Fruit fly (Drosophila melanogaster) whole organism, embryonic: ENCODE data around the gene CG10576.

Source experiments
- ATbp ChIP-seq: fragments of 200-800 bp; sonication (Bioruptor generic); optimal IDR thresholded peaks from 2 replicates; lab custom pipeline; 2017; ENCODE audit warnings: missing biosample characterization, mild to moderate bottlenecking, missing genetic modification characterization, missing genetic modification reagents
- Asciz ChIP-seq: fragments of 200-800 bp; sonication (Bioruptor generic); optimal IDR thresholded peaks from 2 replicates; lab custom pipeline; 2017; ENCODE audit warnings: missing biosample characterization, mild to moderate bottlenecking, missing genetic modification characterization, missing genetic modification reagents
- CG10431 ChIP-seq: fragments of 200-800 bp; sonication (Bioruptor generic); optimal IDR thresholded peaks from 3 replicates; lab custom pipeline; 2018; ENCODE audit warnings: missing biosample characterization, mild to moderate bottlenecking, missing genetic modification characterization
- CG11456 ChIP-seq: fragments of 200-800 bp; sonication (Bioruptor generic); IDR thresholded peaks from 3 replicates; pipeline ENCODE4 v1.3.6; 2022; ENCODE audit warnings: missing biosample characterization, missing genetic modification characterization
- CG11695 ChIP-seq: fragments of 200-800 bp; sonication (Bioruptor generic); IDR thresholded peaks from 3 replicates; pipeline ENCODE4 v1.3.6; 2022; ENCODE audit warnings: missing biosample characterization, missing genetic modification characterization
- CG12155 ChIP-seq: fragments of 200-800 bp; sonication (Bioruptor generic); optimal IDR thresholded peaks from 3 replicates; lab custom pipeline; 2016; ENCODE audit warnings: missing biosample characterization, missing genetic modification characterization
- CG13123 ChIP-seq: fragments of 200-800 bp; sonication (Bioruptor generic); optimal IDR thresholded peaks from 2 replicates; lab custom pipeline; 2016; ENCODE audit warnings: missing biosample characterization, missing genetic modification characterization
- CG13287 ChIP-seq: fragments of 200-800 bp; sonication (Bioruptor generic); IDR thresholded peaks from 2 replicates; pipeline ENCODE4 v1.3.6; 2022; ENCODE audit warnings: missing biosample characterization, missing genetic modification characterization; ENCODE audit not compliant: partially characterized antibody
- CG15011 ChIP-seq: fragments of 200-800 bp; sonication (Bioruptor generic); optimal IDR thresholded peaks from 3 replicates; lab custom pipeline; 2018; ENCODE audit warnings: missing biosample characterization, mild to moderate bottlenecking, missing genetic modification characterization
- CG15269 ChIP-seq: fragments of 200-800 bp; sonication (Bioruptor generic); optimal IDR thresholded peaks from 2 replicates; lab custom pipeline; 2018; ENCODE audit warnings: missing biosample characterization, mild to moderate bottlenecking, missing genetic modification characterization, moderate library complexity
- CG15514 ChIP-seq: fragments of 200-800 bp; sonication (Bioruptor generic); optimal IDR thresholded peaks from 3 replicates; lab custom pipeline; 2017; ENCODE audit warnings: missing biosample characterization, missing genetic modification characterization, mild to moderate bottlenecking, moderate library complexity, missing genetic modification reagents
- CG1792 ChIP-seq: fragments of 200-800 bp; sonication (Bioruptor generic); optimal IDR thresholded peaks from 2 replicates; lab custom pipeline; 2016; ENCODE audit warnings: missing biosample characterization, missing genetic modification characterization
- CG30020 ChIP-seq: fragments of 200-800 bp; optimal IDR thresholded peaks from 2 replicates; lab custom pipeline; 2019; ENCODE audit warnings: missing biosample characterization, mild to moderate bottlenecking, missing genetic modification characterization, moderate library complexity
- CG30403 ChIP-seq: fragments of 200-800 bp; sonication (Bioruptor generic); optimal IDR thresholded peaks from 3 replicates; lab custom pipeline; 2016; ENCODE audit warnings: missing biosample characterization, missing genetic modification characterization
- CG3065 ChIP-seq: fragments of 200-800 bp; sonication (Bioruptor generic); optimal IDR thresholded peaks from 2 replicates; lab custom pipeline; 2016; ENCODE audit warnings: missing biosample characterization, missing genetic modification characterization
- CG31224 ChIP-seq: fragments of 200-800 bp; sonication (Bioruptor generic); IDR thresholded peaks from 2 replicates; pipeline ENCODE4 v1.3.6; 2022; ENCODE audit warnings: missing biosample characterization, missing genetic modification characterization
- CG4282 ChIP-seq: fragments of 200-800 bp; sonication (Bioruptor generic); optimal IDR thresholded peaks from 2 replicates; lab custom pipeline; 2016; ENCODE audit warnings: missing biosample characterization, missing genetic modification characterization
- CG6272 ChIP-seq: fragments of 200-800 bp; sonication (Bioruptor generic); IDR thresholded peaks from 2 replicates; pipeline ENCODE4 v1.3.6; 2022; ENCODE audit warnings: missing biosample characterization, missing genetic modification characterization
- CG9797 ChIP-seq: fragments of 200-800 bp; sonication (Bioruptor generic); optimal IDR thresholded peaks from 3 replicates; lab custom pipeline; 2018; ENCODE audit warnings: missing biosample characterization, mild to moderate bottlenecking, missing genetic modification characterization
- CrebB ChIP-seq: fragments of 200-800 bp; sonication (Bioruptor generic); optimal IDR thresholded peaks from 3 replicates; lab custom pipeline; 2018; ENCODE audit warnings: missing biosample characterization, mild to moderate bottlenecking, missing genetic modification characterization
- D19A ChIP-seq: fragments of 200-800 bp; optimal IDR thresholded peaks from 3 replicates; lab custom pipeline; 2019; ENCODE audit warnings: missing biosample characterization, mild to moderate bottlenecking, missing genetic modification characterization, moderate library complexity
- Dip2 ChIP-seq: fragments of 200-800 bp; sonication (Bioruptor generic); IDR thresholded peaks from 2 replicates; pipeline ENCODE4 v1.3.6; 2022; ENCODE audit warnings: missing biosample characterization, missing genetic modification characterization
- Doc3 ChIP-seq: fragments of 200-800 bp; sonication (Bioruptor generic); IDR thresholded peaks from 3 replicates; pipeline ENCODE4 v1.3.6; 2022; ENCODE audit warnings: missing biosample characterization, missing genetic modification characterization; ENCODE audit not compliant: partially characterized antibody
- Dref ChIP-seq: fragments of 200-800 bp; sonication (Bioruptor generic); IDR thresholded peaks from 2 replicates; pipeline ENCODE4 v1.3.6; 2022; ENCODE audit warnings: missing biosample characterization, missing genetic modification characterization
- Drgx ChIP-seq: fragments of 200-800 bp; sonication (Bioruptor generic); IDR thresholded peaks from 2 replicates; pipeline ENCODE4 v1.3.6; 2022; ENCODE audit warnings: missing biosample characterization, missing genetic modification characterization
- Ets97D ChIP-seq: fragments of 200-800 bp; sonication (Bioruptor generic); optimal IDR thresholded peaks from 3 replicates; lab custom pipeline; 2016; ENCODE audit warnings: missing biosample characterization, missing genetic modification characterization
- MBD-R2 ChIP-seq: fragments of 200-800 bp; sonication (Bioruptor generic); IDR thresholded peaks from 2 replicates; pipeline ENCODE4 v1.3.6; 2022; ENCODE audit warnings: missing biosample characterization, missing genetic modification characterization
- Max ChIP-seq: fragments of 200-800 bp; sonication (Bioruptor generic); optimal IDR thresholded peaks from 2 replicates; lab custom pipeline; 2016; ENCODE audit warnings: missing biosample characterization, mild to moderate bottlenecking, missing genetic modification characterization
- Med ChIP-seq: fragments of 200-800 bp; sonication (Bioruptor generic); peaks from one replicate; lab custom pipeline; 2016; ENCODE audit warnings: missing biosample characterization, missing genetic modification characterization, mild to moderate bottlenecking, inconsistent platforms, moderate library complexity
- Trl ChIP-seq, 3 experiments: fragments of >200 bp in 2 of 3; fragments of 200-800 bp in 1 of 3; sonication (Bioruptor generic) in 1 of 3; optimal IDR thresholded peaks; 2 replicates in 1 of 3; 3 replicates in 2 of 3; lab custom pipeline; 2016 to 2017; ENCODE audit warnings: missing biosample characterization in 1 of 3, missing genetic modification characterization in 1 of 3
- Vsx1 ChIP-seq: fragments of 200-800 bp; sonication (Bioruptor generic); optimal IDR thresholded peaks from 2 replicates; lab custom pipeline; 2017; ENCODE audit warnings: missing biosample characterization, mild to moderate bottlenecking, missing genetic modification characterization, missing genetic modification reagents
- amos ChIP-seq: fragments of 200-800 bp; sonication (Bioruptor generic); IDR thresholded peaks from 2 replicates; pipeline ENCODE4 v1.3.6; 2022; ENCODE audit warnings: missing biosample characterization, missing genetic modification characterization; ENCODE audit not compliant: partially characterized antibody
- bowl ChIP-seq: fragments of 200-800 bp; sonication (Bioruptor generic); IDR thresholded peaks from 2 replicates; pipeline ENCODE4 v1.3.6; 2022; ENCODE audit warnings: missing biosample characterization, missing genetic modification characterization
- cad ChIP-seq: fragments of >200 bp; optimal IDR thresholded peaks from 2 replicates; lab custom pipeline; 2017; ENCODE audit warnings: missing biosample characterization, missing genetic modification characterization
- grau ChIP-seq: fragments of 200-800 bp; optimal IDR thresholded peaks from 3 replicates; lab custom pipeline; 2019; ENCODE audit warnings: missing biosample characterization, mild to moderate bottlenecking, missing genetic modification characterization, moderate library complexity
- ham ChIP-seq: fragments of 200-800 bp; sonication (Bioruptor generic); IDR thresholded peaks from 2 replicates; pipeline ENCODE4 v1.3.6; 2022; ENCODE audit warnings: missing biosample characterization, missing genetic modification characterization
- insv ChIP-seq, 2 experiments: fragments of 200-800 bp; sonication (Bioruptor generic); optimal IDR thresholded peaks; 3 replicates each; lab custom pipeline; 2016 to 2018; ENCODE audit warnings: missing biosample characterization in 2 of 2, missing genetic modification characterization in 2 of 2
- ken ChIP-seq: fragments of 200-800 bp; sonication (Bioruptor generic); IDR thresholded peaks from 3 replicates; pipeline ENCODE4 v1.3.6; 2022; ENCODE audit warnings: missing biosample characterization, missing genetic modification characterization
- luna ChIP-seq: fragments of 200-800 bp; sonication (Bioruptor generic); optimal IDR thresholded peaks from 2 replicates; lab custom pipeline; 2016; ENCODE audit warnings: missing biosample characterization, missing genetic modification characterization
- maf-S ChIP-seq: fragments of 200-800 bp; sonication (Bioruptor generic); optimal IDR thresholded peaks from 2 replicates; lab custom pipeline; 2016; ENCODE audit warnings: missing biosample characterization, missing genetic modification characterization
- mam ChIP-seq: fragments of 200-800 bp; sonication (Bioruptor generic); optimal IDR thresholded peaks from 3 replicates; lab custom pipeline; 2016; ENCODE audit warnings: missing biosample characterization, missing genetic modification characterization
- nom ChIP-seq: fragments of 200-800 bp; sonication (Bioruptor generic); optimal IDR thresholded peaks from 2 replicates; lab custom pipeline; 2017; ENCODE audit warnings: missing biosample characterization, missing genetic modification characterization, mild to moderate bottlenecking, moderate library complexity, missing genetic modification reagents
- pros ChIP-seq: fragments of 200-800 bp; sonication (Bioruptor generic); optimal IDR thresholded peaks from 3 replicates; lab custom pipeline; 2019; ENCODE audit warnings: missing biosample characterization, mild to moderate bottlenecking, missing genetic modification characterization, moderate library complexity
- sens ChIP-seq: fragments of 200-800 bp; sonication (Bioruptor generic); peaks from one replicate; lab custom pipeline; 2016; ENCODE audit warnings: missing biosample characterization, missing genetic modification characterization
- sna ChIP-seq: fragments of 200-800 bp; sonication (Bioruptor generic); IDR thresholded peaks from 2 replicates; pipeline ENCODE4 v1.3.6; 2022; ENCODE audit warnings: missing biosample characterization, missing genetic modification characterization; ENCODE audit not compliant: partially characterized antibody
- ssp ChIP-seq: fragments of 200-800 bp; sonication (Bioruptor generic); IDR thresholded peaks from 2 replicates; pipeline ENCODE4 v1.3.6; 2022; ENCODE audit warnings: missing biosample characterization, missing genetic modification characterization
- tna ChIP-seq: fragments of 200-800 bp; sonication (Bioruptor generic); IDR thresholded peaks from 2 replicates; pipeline ENCODE4 v1.3.6; 2022; ENCODE audit warnings: missing biosample characterization, missing genetic modification characterization; ENCODE audit not compliant: partially characterized antibody
- ttk ChIP-seq: fragments of 200-800 bp; sonication (Bioruptor generic); IDR thresholded peaks from 2 replicates; pipeline ENCODE4 v2.1.2; 2022; ENCODE audit warnings: missing biosample characterization, missing genetic modification characterization
- tx ChIP-seq: fragments of 200-800 bp; sonication (Bioruptor generic); optimal IDR thresholded peaks from 2 replicates; lab custom pipeline; 2016; ENCODE audit warnings: missing biosample characterization, missing genetic modification characterization

CG10576 gene

dm6 chr3L:5751740-5752579 is 13.5 kb downstream of the CG10576 start, which contains the start of gene DnaJ-1 (continued):
- no peak for TF ChIP-seq CG1792 (GFP tag; lab: Kevin White, UChicago)
- peak; percentile 85 for TF ChIP-seq Ets97D (GFP tag; lab: Kevin White, UChicago)
- TF ChIP-seq pros = peak; percentile 0
- TF ChIP-seq CG31224 = no peak
- TF ChIP-seq nom (GFP tag; lab: Kevin White, UChicago) = peak; percentile 92
- peak; percentile 50; the same call in 1 of the 2 replicates for TF ChIP-seq CG6272 (GFP tag; lab: Robert Waterston, UW)
- TF ChIP-seq tx = peak; percentile 3
- peak; percentile 7; the same call in 1 of the 3 replicates for TF ChIP-seq CG11695 (GFP tag; lab: Robert Waterston, UW)
- peak; percentile 43 for TF ChIP-seq CG15514 (GFP tag; lab: Kevin White, UChicago)
- peak; percentile 10 for TF ChIP-seq Max
- TF ChIP-seq Vsx1 = peak; percentile 4
- TF ChIP-seq sens (GFP tag; lab: Kevin White, UChicago) = peak; percentile 82
- peak; percentile 98 for TF ChIP-seq amos (GFP tag; lab: Robert Waterston, UW)
- TF ChIP-seq CrebB (tag; lab: Kevin White, UChicago) = peak; percentile 30
- TF ChIP-seq mam (GFP tag; lab: Kevin White, UChicago) = peak; percentile 6
- TF ChIP-seq CG15011 = peak; percentile 20
- TF ChIP-seq sna = peak; percentile 97
- TF ChIP-seq Asciz (GFP tag; lab: Kevin White, UChicago) = no peak
- TF ChIP-seq Med (GFP tag; lab: Kevin White, UChicago) = peak; percentile 90
- TF ChIP-seq D19A (tag; lab: Kevin White, UChicago) = no peak
- no peak for TF ChIP-seq CG13123 (GFP tag; lab: Kevin White, UChicago)
- TF ChIP-seq MBD-R2 (GFP tag; lab: Robert Waterston, UW) = no peak; the same call in 1 of the 2 replicates
- no peak for TF ChIP-seq insv (GFP tag; optimal IDR thresholded peaks at IDR 0.05; lab: Kevin White, UChicago)
- TF ChIP-seq luna = peak; percentile 41
- peak; percentile 26 for TF ChIP-seq CG10431 (GFP tag; lab: Kevin White, UChicago)
- no peak for TF ChIP-seq ham (GFP tag; lab: Robert Waterston, UW)
- TF ChIP-seq Dip2 (GFP tag; lab: Robert Waterston, UW) = no peak
- no peak for TF ChIP-seq CG30020 (tag; lab: Kevin White, UChicago)
- TF ChIP-seq ttk = peak; percentile 32; the same call in 1 of the 2 replicates
- no peak for TF ChIP-seq bowl (GFP tag; lab: Robert Waterston, UW)
- peak; percentile 41 for TF ChIP-seq CG15269
- TF ChIP-seq CG4282 (GFP tag; lab: Kevin White, UChicago) = no peak
- no peak for TF ChIP-seq maf-S
- TF ChIP-seq CG30403 (GFP tag; lab: Kevin White, UChicago) = no peak
- no peak for TF ChIP-seq CG12155
- no peak; the same call in 1 of the 2 replicates for TF ChIP-seq ssp (GFP tag; lab: Robert Waterston, UW)
- TF ChIP-seq tna (GFP tag; lab: Robert Waterston, UW) = peak; percentile 94
- no peak for TF ChIP-seq CG11456 (GFP tag; lab: Robert Waterston, UW)
- peak in 1 of 2 experiments; percentile 17 for TF ChIP-seq Trl (optimal IDR thresholded peaks at IDR 0.05; lab: Kevin White, UChicago)
- TF ChIP-seq Trl (GFP tag; optimal IDR thresholded peaks at IDR 0.05; lab: Kevin White, UChicago) = no peak
- no peak; the same call in 2 of the 3 replicates for TF ChIP-seq ken (GFP tag; lab: Robert Waterston, UW)
- TF ChIP-seq Dref (GFP tag; lab: Robert Waterston, UW) = peak; percentile 70
- TF ChIP-seq Drgx (GFP tag; lab: Robert Waterston, UW) = no peak
- no peak for TF ChIP-seq CG3065 (GFP tag; lab: Kevin White, UChicago)
- TF ChIP-seq ATbp = peak; percentile 16
- no peak for TF ChIP-seq cad
- TF ChIP-seq grau (tag; lab: Kevin White, UChicago) = peak; percentile 15
- TF ChIP-seq CG9797 = peak; percentile 54
- TF ChIP-seq Doc3 (GFP tag; lab: Robert Waterston, UW) = peak; percentile 98
- TF ChIP-seq CG13287 (GFP tag; lab: Robert Waterston, UW) = peak; percentile 98
